Worm (Caenorhabditis elegans): ENCODE data around the gene nprl-2.

ce11 chrIV:7508850-7509249 lies 47.8 kb upstream of the nprl-2 start:
- no peak for TF ChIP-seq klf-2 (GFP tag; conservative IDR thresholded peaks at IDR 0.05)
- no peak for TF ChIP-seq ztf-23 (GFP tag; IDR thresholded peaks at IDR 0.05)
- no peak for TF ChIP-seq flt-1 (GFP tag; IDR thresholded peaks at IDR 0.05)

All from whole organism, midembryonic.